Fruit fly (Drosophila melanogaster): ENCODE results near the gene Apc2.

Apc2 gene

dm6 chr3R:24141013-24141592, 22.7 kb upstream of the Apc2 start, which contains the start of gene Kal1 (continued):
- TF ChIP-seq dmrt99B (tag; optimal IDR thresholded peaks at IDR 0.05) (peak; percentile 96), CG2712 (tag; optimal IDR thresholded peaks at IDR 0.05) (peak; percentile 97), ERR (GFP tag; optimal IDR thresholded peaks at IDR 0.05) (no peak), B-H2 (GFP tag; optimal IDR thresholded peaks at IDR 0.05) (no peak), CG18619 (GFP tag; optimal IDR thresholded peaks at IDR 0.05) (peak; percentile 81), zen (tag; optimal IDR thresholded peaks at IDR 0.05) (peak; percentile 81), chinmo (GFP tag; IDR thresholded peaks at IDR 0.05; ENCODE audit: partially characterized antibody) (0 out of 4 replicates have a peak, but pooled peaks have one; percentile 44), en (GFP tag; optimal IDR thresholded peaks at IDR 0.05) (no peak), Doc3 (GFP tag; IDR thresholded peaks at IDR 0.05; ENCODE audit: partially characterized antibody) (no peak), luna (GFP tag; optimal IDR thresholded peaks at IDR 0.05) (no peak), corto (GFP tag; optimal IDR thresholded peaks at IDR 0.05) (peak; percentile 94), hb (GFP tag; IDR thresholded peaks at IDR 0.05; ENCODE audit: partially characterized antibody) (no peak), ash1 (GFP tag; optimal IDR thresholded peaks at IDR 0.05) (no peak), tin (GFP tag; optimal IDR thresholded peaks at IDR 0.05) (peak; percentile 90), toy (GFP tag; IDR thresholded peaks at IDR 0.05) (peak; percentile 72), CG14441 (GFP tag; IDR thresholded peaks at IDR 0.05) (peak; percentile 90), CG7357 (GFP tag; IDR thresholded peaks at IDR 0.05) (peak; percentile 76), lmd (GFP tag; IDR thresholded peaks at IDR 0.05) (peak; percentile 90), Ssrp (tag; optimal IDR thresholded peaks at IDR 0.05) (peak; percentile 92), slp2 (GFP tag; optimal IDR thresholded peaks at IDR 0.05) (no peak), stc (GFP tag; IDR thresholded peaks at IDR 0.05) (peak; percentile 95), NK7.1 (GFP tag; optimal IDR thresholded peaks at IDR 0.05) (no peak), CTCF (GFP tag; optimal IDR thresholded peaks at IDR 0.05) (peak; percentile 67), pros (GFP tag; optimal IDR thresholded peaks at IDR 0.05) (no peak), CG13123 (GFP tag; optimal IDR thresholded peaks at IDR 0.05) (peak; percentile 72), lov (optimal IDR thresholded peaks at IDR 0.05) (no peak), lov (GFP tag; IDR thresholded peaks at IDR 0.05) (peak; percentile 90), mirr (GFP tag; optimal IDR thresholded peaks at IDR 0.05) (no peak), sc (optimal IDR thresholded peaks at IDR 0.05) (no peak), sc (GFP tag; optimal IDR thresholded peaks at IDR 0.05) (peak; percentile 93), CG14965 (GFP tag; optimal IDR thresholded peaks at IDR 0.05; ENCODE audit: borderline replicate concordance) (no peak), CG8281 (tag; optimal IDR thresholded peaks at IDR 0.05) (peak; percentile 70), Sry-β (GFP tag; optimal IDR thresholded peaks at IDR 0.05) (peak; percentile 54), CG7556 (GFP tag; optimal IDR thresholded peaks at IDR 0.05) (peak; percentile 94), sisA (GFP tag; IDR thresholded peaks at IDR 0.05) (peak; percentile 90), CG3163 (GFP tag; optimal IDR thresholded peaks at IDR 0.05) (no peak), CG10209 (GFP tag; optimal IDR thresholded peaks at IDR 0.05) (peak; percentile 91), nom (GFP tag; optimal IDR thresholded peaks at IDR 0.05) (peak; percentile 97), exex (tag; optimal IDR thresholded peaks at IDR 0.05) (peak; percentile 56), CG14050 (GFP tag; IDR thresholded peaks at IDR 0.05) (peak; percentile 91), hkb (optimal IDR thresholded peaks at IDR 0.05) (no peak), hkb (GFP tag; IDR thresholded peaks at IDR 0.05) (peak; percentile 96), org-1 (GFP tag; optimal IDR thresholded peaks at IDR 0.05) (peak; percentile 90), p53 (GFP tag; optimal IDR thresholded peaks at IDR 0.05) (no peak), CG17385 (GFP tag; optimal IDR thresholded peaks at IDR 0.05) (peak; percentile 90), row (GFP tag; IDR thresholded peaks at IDR 0.05) (peak; percentile 97), phol (tag; optimal IDR thresholded peaks at IDR 0.05) (peak; percentile 93), GATAe (GFP tag; conservative IDR thresholded peaks at IDR 0.05) (0 out of 2 replicates have a peak, but pooled peaks have one; percentile 20), CG13894 (tag; optimal IDR thresholded peaks at IDR 0.05) (no peak), ftz-f1 (GFP tag; optimal IDR thresholded peaks at IDR 0.05) (no peak), pb (GFP tag; optimal IDR thresholded peaks at IDR 0.05) (no peak)

Data from whole organism, embryonic.